Worm (Caenorhabditis elegans): ENCODE measurements around the gene R07B7.12.

ce11 chrV:12048445-12048844 lies 40.4 kb upstream of the R07B7.12 start, which contains the start of gene dars-2:
- TF ChIP-seq elt-1 (tag; optimal IDR thresholded peaks at IDR 0.05) (no peak), ztf-11 (tag; optimal IDR thresholded peaks at IDR 0.05) (no peak), elt-3 (tag; optimal IDR thresholded peaks at IDR 0.05) (no peak)

Data from whole organism, L3 larva.